Fruit fly (Drosophila melanogaster) S2 (cell line): ENCODE measurements around the gene CG9132.

ENCODE experiments used
- CG8478 ChIP-seq: fragments of >200 bp; optimal IDR thresholded peaks from 2 replicates; lab custom pipeline; 2018
- CTCF ChIP-seq, 2 experiments: fragments of >200 bp; optimal IDR thresholded peaks; 2 replicates each; lab custom pipeline; 2018

DNA sequence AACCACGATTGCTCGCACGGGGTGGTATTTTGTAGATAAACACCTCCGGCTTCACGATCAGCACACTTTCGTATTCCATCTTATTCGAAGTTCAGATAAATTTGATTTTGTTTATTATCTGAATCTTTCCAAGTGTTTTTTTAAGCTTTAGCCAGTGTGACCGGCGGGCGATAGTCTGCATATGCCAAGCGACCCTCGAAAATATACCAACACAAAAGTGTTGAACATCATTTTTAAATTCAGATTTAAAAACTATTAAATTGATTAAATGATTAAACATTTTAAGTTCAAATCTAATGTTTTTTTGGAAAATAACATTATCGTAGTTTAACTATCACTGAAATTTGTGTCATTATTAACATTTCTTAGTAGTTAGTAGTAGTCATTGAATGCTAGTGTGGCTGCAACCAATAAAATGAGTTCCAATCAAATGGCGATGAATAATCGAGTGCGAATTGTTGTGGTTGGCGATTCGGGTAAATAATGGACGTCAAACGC is at the start of gene CG9132, which contains the start of gene CG4789:
- TF ChIP-seq CTCF (optimal IDR thresholded peaks at IDR 0.05; lab: Kevin White, UChicago) (no peak), CG8478 (lab: Kevin White, UChicago) (no peak)
